Worm (Caenorhabditis elegans): ENCODE results near the gene F53A3.1.

Gene F53A3.1

ce11 chrIII:1969802-1970201 is 26.4 kb upstream of the F53A3.1 start, which contains the start of gene moa-1:
moa-1 (minus strand) TSS chrIII:1969902.
- no peak for TF ChIP-seq lin-14 (GFP tag; optimal IDR thresholded peaks at IDR 0.05)
- no peak for TF ChIP-seq ceh-8 (GFP tag; optimal IDR thresholded peaks at IDR 0.05)
- no peak for TF ChIP-seq sup-37 (GFP tag; optimal IDR thresholded peaks at IDR 0.05)
- TF ChIP-seq dsc-1 (tag; optimal IDR thresholded peaks at IDR 0.05), result no peak
- no peak for TF ChIP-seq nhr-19 (GFP tag; conservative IDR thresholded peaks at IDR 0.05)
- no peak for TF ChIP-seq mab-9 (GFP tag; IDR thresholded peaks at IDR 0.05)
- no peak for TF ChIP-seq fkh-4 (tag; optimal IDR thresholded peaks at IDR 0.05; ENCODE audit: borderline replicate concordance)
- TF ChIP-seq pqm-1 (tag; optimal IDR thresholded peaks at IDR 0.05), result no peak
- no peak for TF ChIP-seq unc-98 (GFP tag; IDR thresholded peaks at IDR 0.05)
- TF ChIP-seq zip-4 (GFP tag; optimal IDR thresholded peaks at IDR 0.05), result no peak
- TF ChIP-seq rnt-1 (tag; optimal IDR thresholded peaks at IDR 0.05), result no peak
- TF ChIP-seq grh-1 (GFP tag; IDR thresholded peaks at IDR 0.05), result no peak

ce11 chrIII:1963128-1963527 is 19.7 kb upstream of the F53A3.1 start:
- TF ChIP-seq nhr-237 (tag; optimal IDR thresholded peaks at IDR 0.05) (no peak), snpc-4 (tag; optimal IDR thresholded peaks at IDR 0.05) (peak; percentile 35), snu-23 (GFP tag; optimal IDR thresholded peaks at IDR 0.05) (no peak), lir-3 (tag; optimal IDR thresholded peaks at IDR 0.05; ENCODE audit: poor library complexity) (no peak), lin-13 (GFP tag; optimal IDR thresholded peaks at IDR 0.05) (no peak), swsn-7 (tag; optimal IDR thresholded peaks at IDR 0.05) (no peak)

- no peak for TF ChIP-seq hpl-2 (GFP tag; optimal IDR thresholded peaks at IDR 0.05)
- TF ChIP-seq unc-130 (tag; optimal IDR thresholded peaks at IDR 0.05), result no peak
- TF ChIP-seq xbp-1 (tag; optimal IDR thresholded peaks at IDR 0.05), result no peak
- no peak for TF ChIP-seq aly-2 (tag; optimal IDR thresholded peaks at IDR 0.05)
- no peak for TF ChIP-seq pqm-1 (tag; optimal IDR thresholded peaks at IDR 0.05)
- peak; percentile 11 for TF ChIP-seq elt-2 (tag; optimal IDR thresholded peaks at IDR 0.05)
- no peak for TF ChIP-seq Y116A8C.19 (tag; optimal IDR thresholded peaks at IDR 0.05; ENCODE audit: borderline replicate concordance)
- peak in 1 of 6 experiments; percentile 18 for TF ChIP-seq elt-3 (tag; optimal IDR thresholded peaks at IDR 0.05)
- TF ChIP-seq tbx-2 (tag; optimal IDR thresholded peaks at IDR 0.05), result no peak
These were observed 19.1 kb upstream of the F53A3.1 start for ce11 chrIII:1962552-1962951.

- TF ChIP-seq xbp-1 (tag; optimal IDR thresholded peaks at IDR 0.05) (peak; percentile 1), isw-1 (GFP tag; IDR thresholded peaks at IDR 0.05) (peak; percentile 33; the same call in 1 of the 2 replicates), efl-1 (optimal IDR thresholded peaks at IDR 0.05) (peak; percentile 3 to 48), efl-1 (GFP tag; optimal IDR thresholded peaks at IDR 0.05 in 1 of 2) (peak; percentile 34 to 84), nhr-85 (tag) (no peak), dpl-1 (GFP tag; optimal IDR thresholded peaks at IDR 0.05) (peak in 2 of 3 experiments; percentile 34 to 53), alr-1 (tag; optimal IDR thresholded peaks at IDR 0.05; ENCODE audit: borderline replicate concordance) (no peak), F16B12.6 (tag; optimal IDR thresholded peaks at IDR 0.05) (peak; percentile 78), lin-35 (GFP tag; optimal IDR thresholded peaks at IDR 0.05) (peak in 1 of 2 experiments; percentile 31)
These were observed 18.6 kb upstream of the F53A3.1 start, which contains the start of gene mboa-6 for ce11 chrIII:1961895-1962506. mboa-6 (minus strand) TSS chrIII:1961945.

ce11 chrIII:1955520-1956095 is 12.2 kb upstream of the F53A3.1 start:
- TF ChIP-seq pqm-1 (tag; optimal IDR thresholded peaks at IDR 0.05) (no peak), ceh-8 (GFP tag; optimal IDR thresholded peaks at IDR 0.05) (no peak), xbp-1 (tag; optimal IDR thresholded peaks at IDR 0.05) (no peak), jun-1 (tag; optimal IDR thresholded peaks at IDR 0.05) (no peak), nhr-20 (tag; optimal IDR thresholded peaks at IDR 0.05) (no peak), nhr-85 (tag) (no peak), nhr-76 (tag; optimal IDR thresholded peaks at IDR 0.05) (no peak), rnt-1 (tag; optimal IDR thresholded peaks at IDR 0.05) (no peak), unc-62 (GFP tag; optimal IDR thresholded peaks at IDR 0.05) (no peak), hpl-2 (GFP tag; optimal IDR thresholded peaks at IDR 0.05) (no peak), lin-13 (GFP tag; optimal IDR thresholded peaks at IDR 0.05) (no peak), nhr-237 (tag; optimal IDR thresholded peaks at IDR 0.05) (no peak)
